Worm (Caenorhabditis elegans): ENCODE data around the gene T01B7.5.

T01B7.5 gene

DNA sequence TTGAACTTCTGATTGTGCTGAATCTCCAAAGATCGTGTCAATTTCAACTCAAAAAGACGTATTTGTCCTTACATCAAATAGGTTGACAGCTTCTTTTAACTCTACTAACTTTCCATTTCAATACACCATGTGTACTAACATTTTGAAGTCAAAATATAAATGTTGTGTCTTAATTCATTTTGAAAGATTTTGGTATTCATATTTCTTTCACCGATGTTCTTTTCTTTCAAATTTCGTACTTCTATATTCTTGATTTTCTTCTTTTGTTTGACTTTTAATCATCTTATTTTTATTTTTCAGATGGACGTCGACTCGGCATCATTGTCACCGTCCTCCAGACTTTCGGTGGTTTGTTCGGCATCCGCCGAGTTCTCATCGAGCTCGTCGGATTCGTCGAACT, 35.1 kb downstream of the T01B7.5 start, which contains the start of gene atf-2:
Gene atf-2 (plus strand): TSS at position 301 of the 400 bp plus-strand sequence.
- TF ChIP-seq blmp-1 (tag; optimal IDR thresholded peaks at IDR 0.05) (no peak), flh-1 (GFP tag; optimal IDR thresholded peaks at IDR 0.05) (no peak), nhr-28 (tag; optimal IDR thresholded peaks at IDR 0.05) (no peak), nhr-76 (tag; optimal IDR thresholded peaks at IDR 0.05) (no peak), lin-32 (GFP tag; optimal IDR thresholded peaks at IDR 0.05) (no peak), tbx-8 (GFP tag; optimal IDR thresholded peaks at IDR 0.05) (no peak), ces-1 (GFP tag; optimal IDR thresholded peaks at IDR 0.05) (no peak), ham-2 (GFP tag; optimal IDR thresholded peaks at IDR 0.05) (no peak), mep-1 (tag; optimal IDR thresholded peaks at IDR 0.05) (no peak), bed-3 (GFP tag; optimal IDR thresholded peaks at IDR 0.05) (no peak), cnd-1 (tag; optimal IDR thresholded peaks at IDR 0.05) (no peak)

DNA sequence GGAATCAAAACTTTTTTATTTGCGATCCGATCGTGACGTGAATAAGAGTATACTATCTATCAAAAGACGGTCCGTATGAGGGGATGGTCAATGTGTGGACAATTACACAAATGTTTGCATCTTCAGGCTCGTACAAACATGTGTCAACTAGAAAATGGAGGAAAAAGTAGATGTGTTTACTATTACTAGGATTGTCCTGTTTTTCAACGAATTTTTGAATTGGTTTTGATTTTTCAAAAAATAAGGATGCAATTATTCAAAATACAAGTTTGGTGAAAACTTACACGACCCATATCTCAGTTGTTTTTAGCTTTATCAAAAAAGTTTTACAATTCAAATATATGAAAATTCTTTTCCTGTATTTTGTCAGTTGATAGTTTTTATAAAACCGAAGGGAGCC, 38.6 kb downstream of the T01B7.5 start, which contains the start of gene K08F8.7:
Gene K08F8.7 (minus strand): TSS at position 101 of the 400 bp plus-strand sequence.
- TF ChIP-seq flh-1 (GFP tag; optimal IDR thresholded peaks at IDR 0.05) (no peak), mep-1 (tag; optimal IDR thresholded peaks at IDR 0.05) (no peak), mab-5 (tag; optimal IDR thresholded peaks at IDR 0.05) (no peak), nhr-28 (tag; optimal IDR thresholded peaks at IDR 0.05) (no peak), unc-120 (tag; optimal IDR thresholded peaks at IDR 0.05; ENCODE audit: poor library complexity, severe bottlenecking) (no peak), tbx-8 (GFP tag; optimal IDR thresholded peaks at IDR 0.05) (no peak), nhr-12 (tag; optimal IDR thresholded peaks at IDR 0.05) (no peak), ztf-11 (tag; optimal IDR thresholded peaks at IDR 0.05) (no peak), ceh-43 (GFP tag; optimal IDR thresholded peaks at IDR 0.05) (no peak), M03D4.4 (tag; optimal IDR thresholded peaks at IDR 0.05) (no peak), cnd-1 (tag; optimal IDR thresholded peaks at IDR 0.05) (no peak), nhr-2 (tag; optimal IDR thresholded peaks at IDR 0.05) (no peak), sem-2 (GFP tag; optimal IDR thresholded peaks at IDR 0.05) (no peak), blmp-1 (tag; optimal IDR thresholded peaks at IDR 0.05) (no peak), ceh-83 (GFP tag; optimal IDR thresholded peaks at IDR 0.05) (no peak)

DNA sequence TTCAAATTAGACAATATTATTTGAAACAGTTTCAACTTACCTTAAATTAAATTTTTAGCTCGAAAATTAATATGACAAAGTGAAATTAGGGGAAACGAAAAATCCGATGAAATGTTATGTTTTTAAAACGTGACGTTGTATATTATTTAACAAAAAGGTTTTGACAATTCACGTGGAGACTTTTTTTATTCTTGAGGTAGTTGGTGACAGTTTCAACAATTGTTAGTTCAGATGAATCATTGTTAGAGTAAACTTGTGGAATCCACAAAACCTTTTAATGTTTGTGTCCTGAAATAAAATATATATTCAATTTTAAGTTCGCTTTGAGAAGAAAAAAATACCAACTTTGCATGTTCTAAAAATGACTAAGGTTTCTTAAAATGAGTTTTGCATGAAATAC, 42.9 kb downstream of the T01B7.5 start, which contains the start of gene fut-1:
Gene fut-1 (minus strand): TSS at position 101 of the 400 bp plus-strand sequence.
- TF ChIP-seq hlh-1 (tag; optimal IDR thresholded peaks at IDR 0.05) (no peak), nhr-2 (tag; optimal IDR thresholded peaks at IDR 0.05) (no peak), unc-62 (GFP tag; optimal IDR thresholded peaks at IDR 0.05) (no peak), unc-39 (tag; optimal IDR thresholded peaks at IDR 0.05) (no peak), lin-13 (tag; optimal IDR thresholded peaks at IDR 0.05) (no peak), nhr-76 (tag; optimal IDR thresholded peaks at IDR 0.05) (no peak), lin-32 (GFP tag; optimal IDR thresholded peaks at IDR 0.05) (no peak), ceh-83 (GFP tag; optimal IDR thresholded peaks at IDR 0.05) (no peak), mab-5 (tag; optimal IDR thresholded peaks at IDR 0.05) (no peak), mls-2 (tag; optimal IDR thresholded peaks at IDR 0.05) (no peak), nhr-28 (tag; optimal IDR thresholded peaks at IDR 0.05) (no peak), blmp-1 (tag; optimal IDR thresholded peaks at IDR 0.05) (no peak), M03D4.4 (tag; optimal IDR thresholded peaks at IDR 0.05) (no peak), tbx-8 (GFP tag; optimal IDR thresholded peaks at IDR 0.05) (no peak), mep-1 (tag; optimal IDR thresholded peaks at IDR 0.05) (no peak), drap-1 (GFP tag; optimal IDR thresholded peaks at IDR 0.05) (no peak), cnd-1 (tag; optimal IDR thresholded peaks at IDR 0.05) (no peak), ceh-39 (tag; optimal IDR thresholded peaks at IDR 0.05) (no peak)

DNA sequence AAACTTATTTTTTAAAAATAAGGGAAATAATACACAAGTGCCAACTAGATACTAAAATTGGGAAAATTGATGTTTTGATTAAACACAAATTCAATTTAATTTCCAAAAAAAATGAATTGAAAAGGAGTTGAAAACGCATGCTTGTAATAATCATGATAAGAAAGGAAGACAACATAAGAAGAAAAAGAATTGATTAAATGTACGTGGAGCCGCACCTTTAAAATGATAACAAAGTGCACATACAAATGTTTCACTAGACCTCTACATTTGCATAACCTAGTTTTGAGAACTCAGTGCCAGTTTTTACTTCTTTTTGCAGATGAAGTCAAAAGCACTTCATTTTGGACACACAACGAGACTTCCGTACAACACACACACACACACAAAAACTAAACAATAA, 45.1 kb downstream of the T01B7.5 start:
- no peak for TF ChIP-seq lsy-2 (tag; optimal IDR thresholded peaks at IDR 0.05)

DNA sequence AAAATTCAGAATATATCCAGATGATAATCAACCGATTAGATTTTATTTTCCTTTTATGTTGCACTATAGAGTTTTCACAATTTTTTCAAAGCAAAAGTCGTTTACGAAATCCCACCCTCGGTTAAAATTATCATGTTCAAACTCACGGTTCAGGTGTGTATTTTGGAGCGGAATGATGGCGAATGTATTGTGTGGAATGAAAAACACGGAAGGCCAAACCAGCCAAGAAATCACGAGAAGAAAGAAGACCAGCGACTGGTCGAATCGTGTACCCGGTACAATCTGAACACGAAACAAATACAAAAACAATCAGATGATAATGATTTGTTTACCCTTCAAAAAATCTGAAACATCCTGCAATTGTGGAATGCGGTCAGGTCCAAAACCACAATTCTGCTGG, 46.7 kb downstream of the T01B7.5 start:
- TF ChIP-seq sem-2 (GFP tag; optimal IDR thresholded peaks at IDR 0.05) (no peak), drap-1 (GFP tag; optimal IDR thresholded peaks at IDR 0.05) (no peak), bed-3 (GFP tag; optimal IDR thresholded peaks at IDR 0.05) (no peak), ces-1 (GFP tag; optimal IDR thresholded peaks at IDR 0.05) (no peak), flh-1 (GFP tag; optimal IDR thresholded peaks at IDR 0.05) (no peak), lin-32 (GFP tag; optimal IDR thresholded peaks at IDR 0.05) (no peak), mab-5 (tag; optimal IDR thresholded peaks at IDR 0.05) (no peak), mep-1 (tag; optimal IDR thresholded peaks at IDR 0.05) (no peak), nhr-12 (tag; optimal IDR thresholded peaks at IDR 0.05) (no peak), unc-62 (GFP tag; optimal IDR thresholded peaks at IDR 0.05) (no peak), elt-3 (tag; optimal IDR thresholded peaks at IDR 0.05) (no peak), elt-1 (tag; optimal IDR thresholded peaks at IDR 0.05; ENCODE audit: borderline replicate concordance, insufficient read depth) (no peak), nhr-76 (tag; optimal IDR thresholded peaks at IDR 0.05) (no peak)

Measured in whole organism, mixed stage, embryonic.